Fruit fly (Drosophila melanogaster) Kc167 (cell line): Measurements from ENCODE around the gene Rpn5.

Experiments used
- Sin3A ChIP-seq: fragments of >200 bp; optimal IDR thresholded peaks from 2 replicates; lab custom pipeline; 2018; ENCODE audit warnings: missing external identifiers
- ttk ChIP-seq: sonication (Bioruptor generic); optimal IDR thresholded peaks from 2 replicates; lab custom pipeline; 2017; ENCODE audit warnings: missing external identifiers

DNA sequence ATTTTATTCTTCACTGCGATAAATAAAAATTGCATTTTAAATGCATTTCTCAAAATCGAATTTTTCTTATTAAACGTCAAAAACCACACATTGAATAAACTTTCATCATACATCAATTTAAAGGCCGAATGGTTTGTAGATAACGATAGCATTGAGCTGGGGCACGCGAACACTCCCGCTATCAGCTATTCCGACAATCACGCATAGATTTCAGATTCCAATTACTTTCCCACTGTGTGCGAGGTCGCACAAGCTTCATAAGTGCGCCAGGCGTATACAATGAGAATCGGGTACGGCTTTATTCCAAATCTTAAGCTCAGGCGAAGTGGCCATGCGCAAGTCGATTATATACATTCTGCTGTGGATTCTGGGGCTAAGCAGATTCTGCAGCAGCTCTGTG is 32.5 kb downstream of the Rpn5 start, which contains the start of gene CG46303:
- no peak for TF ChIP-seq ttk (lab: Kevin White, UChicago)
- TF ChIP-seq Sin3A (lab: Kevin White, UChicago) = no peak
